Worm (Caenorhabditis elegans): ENCODE data around the gene T08G5.1.
A peak's percentile ranks its signal among the peaks of the same experiment; 100 is the strongest.

The T08G5.1 gene

DNA sequence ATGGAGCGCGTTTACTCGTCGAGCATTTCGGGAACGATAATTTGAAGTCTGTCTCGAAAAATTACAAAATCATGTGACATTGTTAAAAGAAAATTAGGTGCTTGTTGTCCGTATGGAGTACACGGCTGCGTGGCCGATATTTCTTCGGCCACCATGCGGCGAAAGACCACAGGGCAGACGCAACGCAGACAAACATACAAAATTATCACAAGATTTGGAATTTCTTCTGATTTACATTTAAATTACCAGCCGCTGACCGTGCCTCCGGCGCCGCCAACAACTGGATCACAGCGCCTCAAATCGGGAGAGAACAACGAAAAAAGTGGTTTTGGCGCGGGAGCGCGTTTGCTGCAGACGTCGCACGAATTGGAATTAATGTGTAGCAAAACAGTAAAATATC is 36.5 kb downstream of the T08G5.1 start (continued):
- TF ChIP-seq ceh-82 (tag; optimal IDR thresholded peaks at IDR 0.05): peak; percentile 90 to 92 (median 91)
- peak; percentile 94 for TF ChIP-seq unc-86 (tag; optimal IDR thresholded peaks at IDR 0.05)
- peak; percentile 100 for TF ChIP-seq mab-9 (GFP tag; IDR thresholded peaks at IDR 0.05)
- peak in 1 of 2 experiments; percentile 100 for TF ChIP-seq ztf-11 (tag; optimal IDR thresholded peaks at IDR 0.05)
- peak; percentile 85 for TF ChIP-seq snpc-4 (tag; optimal IDR thresholded peaks at IDR 0.05)
- peak; percentile 65 for TF ChIP-seq lin-15B (tag; optimal IDR thresholded peaks at IDR 0.05)
- peak; percentile 62 for TF ChIP-seq skn-1 (tag; optimal IDR thresholded peaks at IDR 0.05)
- peak; percentile 83 for TF ChIP-seq mep-1 (tag; optimal IDR thresholded peaks at IDR 0.05)
- peak; percentile 92 for TF ChIP-seq zip-4 (GFP tag; optimal IDR thresholded peaks at IDR 0.05)
- peak; percentile 90 to 91 for TF ChIP-seq efl-1 (optimal IDR thresholded peaks at IDR 0.05)
- TF ChIP-seq efl-1 (GFP tag; optimal IDR thresholded peaks at IDR 0.05 in 1 of 2): peak; percentile 84 to 99
- peak; percentile 98 for TF ChIP-seq swsn-7 (tag; optimal IDR thresholded peaks at IDR 0.05)
- TF ChIP-seq lin-39 (tag; optimal IDR thresholded peaks at IDR 0.05): peak; percentile 93
- peak; percentile 99 for TF ChIP-seq lir-3 (tag; optimal IDR thresholded peaks at IDR 0.05; ENCODE audit: poor library complexity)
- TF ChIP-seq jun-1 (tag; optimal IDR thresholded peaks at IDR 0.05): peak; percentile 87
- peak; percentile 98 for TF ChIP-seq Y116A8C.19 (tag; optimal IDR thresholded peaks at IDR 0.05; ENCODE audit: borderline replicate concordance)
- peak; percentile 95 for TF ChIP-seq ztf-4 (tag; optimal IDR thresholded peaks at IDR 0.05)
- TF ChIP-seq tbx-2 (tag; optimal IDR thresholded peaks at IDR 0.05): peak; percentile 99
- peak; percentile 98 for TF ChIP-seq unc-130 (tag; optimal IDR thresholded peaks at IDR 0.05)

DNA sequence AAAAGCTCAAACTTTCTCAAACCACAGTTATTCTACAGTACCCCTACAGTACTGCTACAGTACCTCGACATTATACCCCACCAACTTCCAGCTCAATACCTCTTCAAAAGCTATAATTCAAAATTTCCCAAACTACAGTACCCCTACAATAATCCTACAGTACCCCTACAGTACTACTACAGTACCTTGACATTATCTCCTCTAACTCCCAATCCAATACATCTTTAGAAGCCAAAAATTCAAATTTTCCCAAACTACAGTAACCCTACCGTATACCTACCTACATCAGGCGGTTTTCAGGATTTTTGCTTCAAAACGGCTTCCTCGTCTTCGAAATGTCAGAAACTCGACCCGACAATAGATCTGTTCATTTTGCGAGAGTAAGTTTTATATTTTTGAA is 39.0 kb downstream of the T08G5.1 start, which contains the start of gene F58D12.3:
F58D12.3 (plus strand) TSS at position 301 of the 400 bp plus-strand sequence.
- no peak for TF ChIP-seq nhr-76 (tag; optimal IDR thresholded peaks at IDR 0.05)
- no peak for TF ChIP-seq snpc-4 (tag; optimal IDR thresholded peaks at IDR 0.05)
- TF ChIP-seq hlh-17 (GFP tag; optimal IDR thresholded peaks at IDR 0.05; ENCODE audit: borderline replicate concordance): no peak
- TF ChIP-seq sox-4 (tag; optimal IDR thresholded peaks at IDR 0.05): no peak
- TF ChIP-seq grh-1 (GFP tag; IDR thresholded peaks at IDR 0.05): no peak
- no peak for TF ChIP-seq vab-15 (tag; optimal IDR thresholded peaks at IDR 0.05)
- no peak for TF ChIP-seq nhr-12 (tag; optimal IDR thresholded peaks at IDR 0.05)
- no peak for TF ChIP-seq lsy-2 (tag; optimal IDR thresholded peaks at IDR 0.05)
- TF ChIP-seq pax-3 (tag; optimal IDR thresholded peaks at IDR 0.05): no peak
- TF ChIP-seq pqm-1 (tag; optimal IDR thresholded peaks at IDR 0.05): no peak
- TF ChIP-seq sup-37 (GFP tag; optimal IDR thresholded peaks at IDR 0.05): no peak

ce11 chrV:14063980-14064379 is 45.4 kb downstream of the T08G5.1 start:
- no peak for TF ChIP-seq mep-1 (tag; optimal IDR thresholded peaks at IDR 0.05)
- TF ChIP-seq nhr-47 (tag; optimal IDR thresholded peaks at IDR 0.05): no peak

DNA sequence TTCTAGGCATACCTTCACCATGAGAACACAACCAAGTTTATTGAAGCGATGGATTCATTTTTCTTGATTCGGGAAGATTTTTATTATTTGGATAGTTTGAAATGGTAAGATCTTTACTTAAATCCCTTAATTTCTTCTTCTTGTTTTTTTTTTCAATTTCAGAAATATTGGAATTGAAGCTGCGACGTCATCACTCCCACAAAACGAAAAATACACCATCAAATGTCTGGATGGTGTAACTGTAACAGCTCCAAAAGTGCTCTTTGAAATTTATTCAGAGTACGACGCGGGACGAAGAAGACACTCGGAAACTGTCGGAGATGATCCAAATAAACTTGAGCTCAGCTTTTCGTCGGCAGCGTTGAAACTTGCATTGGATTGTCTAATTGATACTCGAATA is 45.9 kb downstream of the T08G5.1 start, which contains the start of gene D1086.21:
D1086.21 (plus strand) TSS at position 301 of the 400 bp plus-strand sequence.
- TF ChIP-seq tlp-1 (tag; optimal IDR thresholded peaks at IDR 0.05) (no peak), unc-30 (tag; optimal IDR thresholded peaks at IDR 0.05) (no peak), skn-1 (tag; optimal IDR thresholded peaks at IDR 0.05) (no peak), fos-1 (tag; optimal IDR thresholded peaks at IDR 0.05) (no peak), xbp-1 (tag; optimal IDR thresholded peaks at IDR 0.05) (no peak), ama-1 (optimal IDR thresholded peaks at IDR 0.05) (no peak), fkh-4 (tag; optimal IDR thresholded peaks at IDR 0.05; ENCODE audit: borderline replicate concordance) (no peak), elt-3 (tag; optimal IDR thresholded peaks at IDR 0.05) (no peak)
